Worm (Caenorhabditis elegans) whole organism, late embryonic: Measurements from ENCODE around the gene F21G4.6.

ENCODE experiments used
- C38D4.7 ChIP-seq: fragments of 200-800 bp; sonication (Bioruptor generic); optimal IDR thresholded peaks from 2 replicates; lab custom pipeline; 2018; ENCODE audit warnings: mild to moderate bottlenecking, missing genetic modification characterization, moderate library complexity, missing compliant biosample characterization
- ama-1 ChIP-seq: fragments of 150-350 bp; optimal IDR thresholded peaks from 2 replicates; lab custom pipeline; 2014
- ceh-19 ChIP-seq: fragments of 200-800 bp; sonication (Bioruptor generic); optimal IDR thresholded peaks from 2 replicates; lab custom pipeline; 2018; ENCODE audit warnings: mild to moderate bottlenecking, missing genetic modification characterization, missing compliant biosample characterization
- dmd-4 ChIP-seq: sonication (generic microtip); optimal IDR thresholded peaks from 2 replicates; lab custom pipeline; 2016; ENCODE audit warnings: borderline replicate concordance, missing genetic modification characterization, missing compliant biosample characterization
- elt-2 ChIP-seq: sonication (generic microtip); optimal IDR thresholded peaks from 2 replicates; lab custom pipeline; 2016; ENCODE audit warnings: missing genetic modification reagents, missing genetic modification characterization, missing compliant biosample characterization
- fax-1 ChIP-seq: sonication (generic microtip); optimal IDR thresholded peaks from 2 replicates; lab custom pipeline; 2016; ENCODE audit warnings: missing genotype, missing genetic modification characterization, missing compliant biosample characterization
- fkh-10 ChIP-seq: fragments of 150-350 bp; optimal IDR thresholded peaks from 2 replicates; lab custom pipeline; 2014; ENCODE audit warnings: missing biosample characterization, missing genetic modification reagents, missing genetic modification characterization
- hlh-6 ChIP-seq: sonication (generic microtip); optimal IDR thresholded peaks from 2 replicates; lab custom pipeline; 2016; ENCODE audit warnings: missing genotype, missing genetic modification characterization, missing compliant biosample characterization
- madf-2 ChIP-seq: sonication (generic microtip); optimal IDR thresholded peaks from 2 replicates; lab custom pipeline; 2017; ENCODE audit warnings: missing genetic modification characterization, missing compliant biosample characterization
- pha-4 ChIP-seq: fragments of 150-350 bp; optimal IDR thresholded peaks from 2 replicates; lab custom pipeline; 2018; ENCODE audit warnings: missing biosample characterization, missing genetic modification reagents, missing genetic modification characterization
- sox-4 ChIP-seq: sonication (generic microtip); optimal IDR thresholded peaks from 2 replicates; lab custom pipeline; 2017; ENCODE audit warnings: mild to moderate bottlenecking, missing genetic modification characterization, inconsistent platforms, missing compliant biosample characterization

- no peak for TF ChIP-seq fkh-10 (GFP tag; lab: Kevin White, UChicago)
- TF ChIP-seq madf-2 (tag; lab: Kevin White, UChicago): no peak
- no peak for TF ChIP-seq hlh-6
- TF ChIP-seq pha-4 (tag; lab: Kevin White, UChicago): no peak
- no peak for TF ChIP-seq ama-1 (lab: Kevin White, UChicago)
- no peak for TF ChIP-seq dmd-4 (tag; lab: Kevin White, UChicago)
- TF ChIP-seq fax-1 (tag; lab: Kevin White, UChicago): no peak
- TF ChIP-seq ceh-19 (GFP tag; lab: Kevin White, UChicago): no peak
- TF ChIP-seq C38D4.7 (GFP tag; lab: Kevin White, UChicago): no peak
- TF ChIP-seq sox-4 (tag; lab: Kevin White, UChicago): no peak
- no peak for TF ChIP-seq elt-2
Measured at ce11 chrX:9894844-9895243, 22.4 kb downstream of the F21G4.6 start, which contains the start of gene F21G4.3.
